Worm (Caenorhabditis elegans) whole organism, midembryonic: ENCODE results near the gene oac-21.

ENCODE experiments used
- T22C8.4 ChIP-seq: fragments of 200-800 bp; sonication (Bioruptor generic); IDR thresholded peaks from 2 replicates; pipeline ENCODE4 v1.3.6; 2022; ENCODE audit warnings: missing genetic modification characterization, missing compliant biosample characterization
- cog-1 ChIP-seq: sonication (generic microtip); optimal IDR thresholded peaks from 2 replicates; lab custom pipeline; 2016; ENCODE audit warnings: missing genetic modification characterization, missing compliant biosample characterization
- flt-1 ChIP-seq: fragments of 200-800 bp; sonication (Bioruptor generic); IDR thresholded peaks from 2 replicates; pipeline ENCODE4 v1.3.6; 2022; ENCODE audit warnings: missing genetic modification characterization, missing compliant biosample characterization
- klf-2 ChIP-seq: fragments of 200-800 bp; sonication (Bioruptor generic); conservative IDR thresholded peaks from 2 replicates; pipeline ENCODE4 v1.3.6; 2022; ENCODE audit warnings: missing genetic modification reagents, missing genetic modification characterization, missing compliant biosample characterization
- med-1 ChIP-seq: sonication (generic microtip); optimal IDR thresholded peaks from 2 replicates; lab custom pipeline; 2017; ENCODE audit warnings: missing genetic modification characterization, mild to moderate bottlenecking, missing compliant biosample characterization, antibody characterized with exemption, missing genetic modification reagents; ENCODE audit not compliant: insufficient read depth
- ref-1 ChIP-seq: fragments of 200-800 bp; sonication (Bioruptor generic); conservative IDR thresholded peaks from 2 replicates; pipeline ENCODE4 v1.3.6; 2022; ENCODE audit warnings: missing genetic modification reagents, missing genetic modification characterization, missing compliant biosample characterization
- tab-1 ChIP-seq: fragments of 200-800 bp; sonication (Bioruptor generic); IDR thresholded peaks from 2 replicates; pipeline ENCODE4 v1.3.6; 2022; ENCODE audit warnings: missing genetic modification characterization, missing compliant biosample characterization
- ztf-23 ChIP-seq: fragments of 200-800 bp; sonication (Bioruptor generic); IDR thresholded peaks from 2 replicates; pipeline ENCODE4 v1.3.6; 2022; ENCODE audit warnings: missing genetic modification reagents, missing genetic modification characterization, missing compliant biosample characterization
- ztf-29 ChIP-seq: fragments of 200-800 bp; sonication (Bioruptor generic); IDR thresholded peaks from 2 replicates; pipeline ENCODE4 v1.3.6; 2022; ENCODE audit warnings: missing genetic modification reagents, missing genetic modification characterization, missing compliant biosample characterization

ce11 chrIV:3894770-3895169 is 5.7 kb downstream of the oac-21 start, which contains the start of gene dct-8:
- no peak for TF ChIP-seq ztf-23 (GFP tag; lab: Robert Waterston, UW)
- no peak for TF ChIP-seq med-1 (GFP tag; lab: Kevin White, UChicago)
- TF ChIP-seq ztf-29: no peak
- no peak for TF ChIP-seq flt-1
- no peak for TF ChIP-seq tab-1
- TF ChIP-seq T22C8.4 (GFP tag; lab: Robert Waterston, UW): no peak
- TF ChIP-seq ref-1 (GFP tag; lab: Robert Waterston, UW): no peak
- TF ChIP-seq cog-1 (tag; lab: Kevin White, UChicago): no peak
- no peak for TF ChIP-seq klf-2 (GFP tag; lab: Robert Waterston, UW)
